Fruit fly (Drosophila melanogaster) whole organism: ENCODE measurements around the gene Osi4.

Source experiments
- CG8478 ChIP-seq: fragments of >200 bp; optimal IDR thresholded peaks from 2 replicates; lab custom pipeline; 2018; ENCODE audit warnings: inconsistent platforms
- Dll ChIP-seq: fragments of >200 bp; optimal IDR thresholded peaks from 2 replicates; lab custom pipeline; 2017
- EcR ChIP-seq, 2 experiments: fragments of >200 bp; optimal IDR thresholded peaks; 2 replicates each; lab custom pipeline; 2017; ENCODE audit warnings: missing biosample characterization in 2 of 2, missing genetic modification characterization in 2 of 2, missing genetic modification reagents in 2 of 2
- pan ChIP-seq: fragments of >200 bp; optimal IDR thresholded peaks from 2 replicates; lab custom pipeline; 2017
- psq ChIP-seq: fragments of >200 bp; optimal IDR thresholded peaks from 2 replicates; lab custom pipeline; 2017
- usp ChIP-seq: fragments of >200 bp; optimal IDR thresholded peaks from 2 replicates; lab custom pipeline; 2017; ENCODE audit warnings: missing biosample characterization, missing genetic modification characterization, mixed read lengths

The Osi4 gene

DNA sequence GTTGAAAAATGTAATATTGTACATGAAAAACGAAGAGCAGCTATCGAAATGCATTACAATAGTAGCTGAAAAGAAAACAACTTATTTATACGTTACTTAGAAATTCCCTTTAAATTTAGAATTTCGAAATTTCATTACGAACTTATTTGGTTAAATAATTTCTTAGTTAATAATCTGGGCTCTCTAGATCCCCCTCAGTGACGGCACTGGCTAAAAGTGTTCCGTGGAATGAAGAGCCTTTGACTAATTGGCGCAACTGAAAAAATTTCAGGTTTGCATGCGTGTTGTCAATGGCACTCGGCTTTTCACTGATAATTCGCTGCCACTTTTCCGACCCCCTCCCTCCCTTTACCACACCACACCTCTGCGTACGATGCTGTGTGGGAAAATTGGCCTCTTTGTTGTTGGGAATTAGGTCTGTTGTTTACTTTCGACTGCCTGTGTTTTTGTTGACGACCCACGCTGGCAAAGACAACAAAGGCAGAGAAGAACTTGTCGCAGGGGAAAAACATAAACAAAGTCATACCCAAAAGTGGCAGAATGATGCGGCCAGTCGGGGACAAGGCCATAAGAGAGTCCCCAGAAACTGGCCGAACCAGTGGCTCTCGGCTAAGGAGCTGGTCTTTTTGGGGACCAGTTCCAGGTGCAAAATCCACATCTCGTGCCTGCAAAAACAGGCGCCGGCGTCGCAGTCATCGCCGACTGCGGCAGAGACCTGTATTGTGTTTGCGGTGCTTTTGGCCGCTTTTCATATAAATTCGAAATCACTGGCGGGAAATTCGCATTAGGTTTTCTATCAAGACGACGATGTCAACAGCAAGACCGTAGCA, 6.3 kb downstream of the Osi4 start, which contains the start of gene Osi3:
Gene Osi3, plus strand, starts transcription at position 780 of the 830 bp plus-strand sequence.
- TF ChIP-seq pan (lab: Kevin White, UChicago): no peak
- no peak for TF ChIP-seq usp
- TF ChIP-seq psq (lab: Kevin White, UChicago): no peak

DNA sequence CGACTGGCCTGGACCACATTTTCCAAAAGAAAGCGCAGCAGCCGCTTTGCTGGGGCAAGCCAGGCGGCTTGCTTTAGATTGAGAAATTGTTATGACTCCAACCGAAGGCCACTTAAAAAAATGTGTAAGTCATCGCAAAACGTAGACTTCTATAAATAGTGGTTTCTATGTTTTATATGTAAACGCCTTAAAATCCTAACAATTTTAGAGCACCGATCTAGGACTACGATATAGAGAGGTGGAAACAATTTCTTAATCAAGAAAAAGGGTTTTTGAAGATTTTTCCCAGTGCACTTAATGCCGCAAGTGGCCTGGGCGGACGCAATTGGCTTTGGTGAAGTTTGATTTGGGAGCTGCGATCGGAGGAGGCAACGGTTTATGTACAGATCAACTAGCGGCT, 7.4 kb downstream of the Osi4 start:
- TF ChIP-seq pan (lab: Kevin White, UChicago) (no peak), psq (lab: Kevin White, UChicago) (no peak), CG8478 (lab: Kevin White, UChicago) (no peak), Dll (lab: Kevin White, UChicago) (no peak), EcR (GFP tag; optimal IDR thresholded peaks at IDR 0.05; lab: Kevin White, UChicago) (no peak), usp (no peak)

DNA sequence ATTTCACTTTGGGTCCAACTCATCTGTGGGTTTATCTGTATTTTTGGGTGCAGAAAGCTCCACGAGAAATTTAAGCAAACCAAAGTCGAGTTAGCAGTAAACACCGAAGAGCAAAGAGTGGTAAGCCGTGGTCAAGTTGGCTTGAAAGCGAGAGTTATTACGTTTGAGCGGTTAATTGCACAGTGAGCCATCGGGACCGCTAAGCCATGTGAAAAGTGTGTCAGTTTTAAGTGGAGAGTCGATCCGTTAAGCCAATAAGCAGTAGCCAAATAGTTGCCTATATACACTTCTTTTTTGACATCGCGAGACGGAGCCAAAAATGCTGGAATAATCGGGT, 10.6 kb downstream of the Osi4 start:
- TF ChIP-seq EcR (GFP tag; optimal IDR thresholded peaks at IDR 0.05; lab: Kevin White, UChicago) (no peak), psq (lab: Kevin White, UChicago) (no peak), pan (lab: Kevin White, UChicago) (no peak), CG8478 (lab: Kevin White, UChicago) (no peak), usp (no peak), Dll (lab: Kevin White, UChicago) (no peak)

DNA sequence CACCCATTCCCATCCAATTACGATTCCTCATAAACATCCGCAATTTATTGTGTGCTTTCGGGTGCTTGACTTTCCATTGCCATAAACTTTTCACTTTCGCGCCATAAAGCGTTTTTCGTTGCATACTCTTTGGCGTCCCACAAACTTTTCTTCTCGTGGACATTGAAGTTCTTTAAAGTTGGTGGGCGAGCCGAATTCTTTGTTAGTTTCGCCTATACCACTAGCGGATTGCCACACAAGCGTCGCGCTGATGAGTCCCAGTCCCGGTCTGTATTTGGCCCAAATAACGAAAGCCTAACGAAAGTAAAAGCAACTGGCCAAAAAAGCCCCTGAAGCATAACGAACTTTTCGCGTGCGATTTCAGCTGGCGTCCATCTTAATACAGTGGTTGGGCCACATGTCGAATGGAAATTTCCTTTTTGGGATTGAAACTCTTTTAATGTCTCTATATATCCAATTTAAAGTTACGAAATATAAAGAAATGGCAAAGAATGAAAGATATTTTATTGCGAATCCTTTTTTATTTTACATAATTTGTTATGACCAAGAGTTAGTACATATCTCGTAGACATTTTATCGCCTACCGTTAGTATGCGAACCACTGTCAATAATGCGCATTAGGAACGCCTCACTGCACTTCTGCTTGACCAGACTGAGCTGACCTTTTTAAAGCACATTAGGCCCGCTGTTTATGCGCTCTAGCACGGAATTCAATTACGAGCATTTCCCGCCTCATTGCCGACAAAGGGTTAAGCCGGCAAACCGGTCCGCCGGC, 11.1 kb downstream of the Osi4 start:
- TF ChIP-seq EcR (GFP tag; optimal IDR thresholded peaks at IDR 0.05; lab: Kevin White, UChicago) (no peak), psq (lab: Kevin White, UChicago) (no peak), CG8478 (lab: Kevin White, UChicago) (no peak), Dll (lab: Kevin White, UChicago) (no peak), pan (lab: Kevin White, UChicago) (no peak)

DNA sequence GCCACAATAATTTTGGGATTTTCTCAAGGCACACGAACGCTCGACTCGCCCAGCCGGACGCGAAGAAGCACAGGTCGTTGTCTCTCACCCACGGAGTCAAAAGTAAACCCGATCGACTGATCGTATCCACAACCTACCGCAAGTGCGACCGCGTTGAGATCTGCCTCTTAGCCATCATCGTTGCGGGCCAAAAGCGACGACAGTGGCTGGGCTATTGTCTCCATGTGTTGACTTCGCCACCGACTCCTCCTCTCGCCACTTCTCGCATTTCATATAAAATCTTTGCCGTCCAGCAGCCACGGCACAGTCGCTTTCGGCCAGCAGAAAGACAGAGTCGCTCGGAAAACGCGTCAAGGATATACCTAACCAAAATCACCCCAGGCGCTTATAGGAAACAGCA, 12.5 kb downstream of the Osi4 start, which contains the start of gene Osi2:
Gene Osi2, plus strand, starts transcription at position 301 of the 400 bp plus-strand sequence.
- no peak for TF ChIP-seq Dll (lab: Kevin White, UChicago)
- TF ChIP-seq usp: no peak
- TF ChIP-seq psq (lab: Kevin White, UChicago): no peak
- no peak for TF ChIP-seq pan (lab: Kevin White, UChicago)
- TF ChIP-seq EcR (GFP tag; optimal IDR thresholded peaks at IDR 0.05; lab: Kevin White, UChicago): no peak
- no peak for TF ChIP-seq CG8478 (lab: Kevin White, UChicago)

DNA sequence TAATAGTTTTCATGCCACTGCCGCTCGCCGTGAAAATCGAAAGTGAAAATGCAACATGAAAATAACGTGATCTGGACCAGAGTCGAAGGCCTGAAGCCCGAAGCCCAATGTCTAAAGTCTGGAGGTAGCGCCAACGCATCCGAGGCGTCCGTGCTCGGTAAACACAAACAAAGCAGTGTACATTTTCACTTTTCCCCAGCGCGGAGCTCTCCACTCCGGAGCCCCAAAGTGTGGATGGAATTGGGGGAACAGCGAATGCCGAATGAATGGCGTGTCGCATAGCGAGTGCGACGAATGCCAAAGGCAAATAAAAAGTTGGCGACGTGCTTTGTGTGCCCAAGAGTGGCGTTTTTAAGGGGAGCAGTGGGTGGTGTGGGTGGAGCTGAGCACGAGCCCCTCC, 18.6 kb downstream of the Osi4 start:
- TF ChIP-seq pan (lab: Kevin White, UChicago): no peak
- TF ChIP-seq CG8478 (lab: Kevin White, UChicago): no peak
- no peak for TF ChIP-seq psq (lab: Kevin White, UChicago)
- TF ChIP-seq usp: no peak
- no peak for TF ChIP-seq Dll (lab: Kevin White, UChicago)
- no peak for TF ChIP-seq EcR (GFP tag; optimal IDR thresholded peaks at IDR 0.05; lab: Kevin White, UChicago)

DNA sequence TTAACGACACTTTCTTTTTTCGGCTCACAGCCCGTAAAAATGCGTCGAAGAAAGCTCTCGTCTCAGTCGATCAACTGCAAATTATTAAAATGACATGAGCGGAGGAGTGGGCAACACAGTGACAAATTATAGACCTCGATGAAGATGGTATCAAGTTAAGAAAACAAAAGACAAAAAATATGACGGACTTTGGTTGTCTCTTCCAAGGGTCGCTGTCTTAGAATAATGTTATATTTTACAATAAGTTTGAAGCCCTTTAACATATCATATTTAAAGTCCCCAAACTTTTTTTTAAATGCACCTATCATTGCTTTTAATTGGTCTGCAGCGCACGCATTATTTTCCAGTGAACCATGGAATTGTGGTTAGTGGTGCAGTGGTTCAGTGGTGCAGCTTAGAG, 21.9 kb downstream of the Osi4 start:
- TF ChIP-seq EcR (GFP tag; optimal IDR thresholded peaks at IDR 0.05; lab: Kevin White, UChicago) (no peak), usp (no peak), pan (lab: Kevin White, UChicago) (no peak), psq (lab: Kevin White, UChicago) (no peak), Dll (lab: Kevin White, UChicago) (no peak), CG8478 (lab: Kevin White, UChicago) (no peak)

DNA sequence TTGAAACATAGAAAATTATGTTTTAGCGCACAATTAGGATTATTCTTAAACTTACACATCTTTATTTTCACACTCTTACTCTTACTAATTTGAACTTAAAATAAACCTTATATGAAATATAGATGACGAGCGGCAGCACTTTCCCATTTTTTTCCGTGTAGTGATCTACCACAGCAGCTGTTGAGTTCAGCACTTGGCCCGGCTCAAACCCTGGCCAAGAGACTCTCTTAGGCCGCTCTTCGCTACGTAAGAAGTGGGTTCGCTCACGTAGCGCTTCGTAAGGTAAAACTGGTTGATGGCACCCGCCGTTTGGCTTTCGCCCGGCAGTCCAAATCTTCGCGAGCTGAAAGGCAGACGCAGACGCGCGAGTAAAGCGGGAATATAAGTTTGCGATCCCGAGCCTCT, 23.1 kb downstream of the Osi4 start, which contains the start of gene Osi24:
Gene Osi24, plus strand, starts transcription at position 324 of the 405 bp plus-strand sequence.
- TF ChIP-seq psq (lab: Kevin White, UChicago) (no peak), pan (lab: Kevin White, UChicago) (no peak), usp (no peak), EcR (GFP tag; optimal IDR thresholded peaks at IDR 0.05; lab: Kevin White, UChicago) (no peak), CG8478 (lab: Kevin White, UChicago) (no peak), Dll (lab: Kevin White, UChicago) (no peak)

DNA sequence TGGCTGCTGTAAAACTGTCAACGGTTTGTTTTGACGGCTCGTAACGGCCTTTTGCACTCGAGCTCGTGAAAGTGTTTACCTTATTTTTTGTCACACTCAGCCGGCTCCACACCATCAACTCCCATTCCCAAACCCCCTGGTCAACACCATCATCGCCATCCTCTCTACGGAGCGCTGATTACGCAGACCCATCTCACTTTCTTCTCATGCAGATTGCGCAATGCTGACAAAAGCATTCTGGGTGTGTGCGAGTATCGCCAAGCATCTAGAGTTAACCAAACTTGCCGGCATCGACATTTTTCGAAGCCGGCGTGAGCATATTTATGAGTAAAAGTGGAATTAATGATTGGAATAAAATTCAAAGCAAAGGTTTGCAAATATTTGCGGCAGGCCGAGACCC, 25.2 kb downstream of the Osi4 start:
- no peak for TF ChIP-seq Dll (lab: Kevin White, UChicago)
- TF ChIP-seq EcR (GFP tag; optimal IDR thresholded peaks at IDR 0.05; lab: Kevin White, UChicago): no peak
- no peak for TF ChIP-seq CG8478 (lab: Kevin White, UChicago)
- TF ChIP-seq psq (lab: Kevin White, UChicago): no peak
- TF ChIP-seq pan (lab: Kevin White, UChicago): no peak
- no peak for TF ChIP-seq usp

DNA sequence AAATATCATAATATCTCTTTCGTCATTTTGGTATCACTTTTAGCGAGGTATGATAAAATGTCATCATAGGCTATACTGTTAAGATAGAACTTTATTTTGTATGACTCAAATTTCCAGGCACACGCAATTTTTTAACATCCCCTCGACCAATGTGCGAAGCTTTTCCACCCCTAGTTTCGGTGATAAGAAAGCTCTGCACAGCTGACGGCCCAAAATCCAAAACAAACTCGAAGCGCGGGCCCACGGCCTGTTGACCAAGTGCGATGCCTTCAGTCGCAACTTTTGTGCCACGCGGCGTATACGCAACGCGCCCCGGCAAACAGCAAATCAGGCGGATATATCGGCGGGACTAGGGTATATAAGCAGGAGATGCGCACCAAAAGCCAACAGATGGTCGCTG, 34.6 kb downstream of the Osi4 start, which contains the start of gene NPFR:
Gene NPFR, plus strand, starts transcription at position 301 of the 400 bp plus-strand sequence.
- TF ChIP-seq EcR (GFP tag; optimal IDR thresholded peaks at IDR 0.05; lab: Kevin White, UChicago): no peak
- no peak for TF ChIP-seq Dll (lab: Kevin White, UChicago)
- no peak for TF ChIP-seq pan (lab: Kevin White, UChicago)
- TF ChIP-seq usp: no peak
- no peak for TF ChIP-seq psq (lab: Kevin White, UChicago)
- TF ChIP-seq CG8478 (lab: Kevin White, UChicago): no peak

DNA sequence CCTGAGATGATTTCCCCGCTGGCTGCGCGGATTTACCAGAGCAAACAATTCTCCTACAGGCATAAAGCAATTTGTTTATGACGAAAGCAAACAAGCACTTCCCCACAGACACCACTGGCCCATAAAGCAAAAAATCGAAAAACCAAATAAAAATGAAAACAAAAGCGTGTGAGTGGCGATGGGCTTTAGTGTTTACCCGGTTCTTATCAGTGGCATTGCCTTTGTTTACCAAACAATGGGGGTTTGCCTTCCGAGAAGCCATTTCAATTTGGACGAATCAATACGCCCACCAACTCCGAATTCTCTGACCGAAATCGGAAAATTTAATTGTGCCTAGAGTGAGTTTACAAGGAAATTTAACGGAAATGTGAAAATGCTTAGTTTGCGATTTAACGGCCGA, 39.1 kb downstream of the Osi4 start:
- no peak for TF ChIP-seq CG8478 (lab: Kevin White, UChicago)
- no peak for TF ChIP-seq pan (lab: Kevin White, UChicago)
- TF ChIP-seq usp: no peak
- no peak for TF ChIP-seq EcR (GFP tag; optimal IDR thresholded peaks at IDR 0.05; lab: Kevin White, UChicago)
- TF ChIP-seq psq (lab: Kevin White, UChicago): no peak
- no peak for TF ChIP-seq Dll (lab: Kevin White, UChicago)
